Worm (Caenorhabditis elegans) whole organism, midembryonic: Measurements from ENCODE around the gene paic-1.

ENCODE experiments used
- T22C8.4 ChIP-seq: fragments of 200-800 bp; sonication (Bioruptor generic); IDR thresholded peaks from 2 replicates; pipeline ENCODE4 v1.3.6; 2022; ENCODE audit warnings: missing genetic modification characterization, missing compliant biosample characterization
- flt-1 ChIP-seq: fragments of 200-800 bp; sonication (Bioruptor generic); IDR thresholded peaks from 2 replicates; pipeline ENCODE4 v1.3.6; 2022; ENCODE audit warnings: missing genetic modification characterization, missing compliant biosample characterization
- med-1 ChIP-seq: sonication (generic microtip); optimal IDR thresholded peaks from 2 replicates; lab custom pipeline; 2017; ENCODE audit warnings: missing genetic modification characterization, mild to moderate bottlenecking, missing compliant biosample characterization, antibody characterized with exemption, missing genetic modification reagents; ENCODE audit not compliant: insufficient read depth

DNA sequence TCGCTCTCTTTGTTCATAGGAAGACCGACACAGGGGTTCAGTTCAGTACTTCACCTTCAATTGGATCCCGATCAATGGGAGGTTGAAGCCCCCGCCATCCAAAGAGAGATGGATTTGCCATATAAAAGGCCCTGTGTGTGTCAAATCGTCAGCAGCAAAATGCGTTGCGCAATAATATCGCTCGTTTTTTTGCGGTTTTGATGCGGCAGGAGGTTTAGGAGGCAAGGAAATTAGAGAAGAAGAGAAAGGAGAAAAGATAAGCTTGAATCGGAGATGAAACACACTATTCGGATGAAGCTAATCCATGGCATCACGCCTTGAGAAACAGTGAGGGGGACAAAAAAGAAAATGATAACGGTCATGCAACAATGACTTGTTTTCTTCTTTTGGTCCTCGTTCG is 22.1 kb upstream of the paic-1 start:
- TF ChIP-seq med-1 (GFP tag; lab: Kevin White, UChicago): no peak
- TF ChIP-seq T22C8.4 (GFP tag; lab: Robert Waterston, UW): no peak
- TF ChIP-seq flt-1 (GFP tag; lab: Robert Waterston, UW): no peak
